Worm (Caenorhabditis elegans) whole organism, midembryonic: Measurements from ENCODE around the gene C34E11.4.

Source experiments
- T22C8.4 ChIP-seq: fragments of 200-800 bp; sonication (Bioruptor generic); IDR thresholded peaks from 2 replicates; pipeline ENCODE4 v1.3.6; 2022; ENCODE audit warnings: missing genetic modification characterization, missing compliant biosample characterization
- flt-1 ChIP-seq: fragments of 200-800 bp; sonication (Bioruptor generic); IDR thresholded peaks from 2 replicates; pipeline ENCODE4 v1.3.6; 2022; ENCODE audit warnings: missing genetic modification characterization, missing compliant biosample characterization

DNA sequence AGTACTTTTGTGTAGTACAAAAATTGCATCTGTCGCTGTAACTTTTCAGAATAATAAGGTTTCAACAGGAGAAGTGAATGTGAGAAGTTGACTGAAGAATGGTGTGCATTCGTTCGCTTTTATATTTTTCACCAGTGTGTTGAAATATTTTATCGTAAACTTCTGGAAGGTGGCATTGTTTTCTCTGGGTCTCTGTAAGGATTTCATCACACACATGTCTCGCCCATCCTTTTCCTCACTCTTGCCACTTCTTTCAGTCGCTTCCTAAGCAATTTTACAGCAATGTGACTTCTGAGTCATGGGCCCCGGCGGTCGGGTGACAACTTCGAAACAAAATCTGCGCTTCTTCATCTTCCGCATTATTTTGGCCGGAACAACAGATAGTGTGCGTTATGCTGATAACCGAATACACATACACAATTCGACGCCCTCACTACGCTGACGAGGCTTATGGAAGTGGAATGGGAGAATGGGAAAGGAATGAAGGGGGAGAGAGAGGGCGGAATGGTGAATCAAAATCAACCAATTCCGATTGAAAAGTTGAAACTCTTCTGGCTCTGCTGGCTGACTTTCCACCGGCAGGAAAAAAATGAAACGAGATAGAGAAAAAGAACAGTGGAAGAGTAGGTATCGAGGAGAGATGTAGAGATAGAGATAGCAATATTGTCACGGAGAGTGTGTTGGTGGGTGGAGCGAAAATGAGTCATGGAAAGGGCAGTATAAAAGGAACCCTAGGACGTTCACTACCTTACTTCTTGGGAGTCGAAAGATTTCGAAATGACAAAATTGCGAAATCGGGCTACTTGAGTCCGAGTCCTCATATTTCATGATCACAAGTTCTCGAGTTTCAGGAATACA, 12.4 kb upstream of the C34E11.4 start:
- TF ChIP-seq T22C8.4 (GFP tag; lab: Robert Waterston, UW): no peak
- no peak for TF ChIP-seq flt-1 (GFP tag; lab: Robert Waterston, UW)
